Worm (Caenorhabditis elegans) whole organism, L4/young adult: ENCODE data around the gene dph-2.

Experiments used
- W03F9.2 ChIP-seq: fragments of 150-350 bp; optimal IDR thresholded peaks from 2 replicates; lab custom pipeline; 2014; ENCODE audit warnings: missing biosample characterization, missing genetic modification characterization
- dao-5 ChIP-seq: sonication (generic microtip); optimal IDR thresholded peaks from 2 replicates; lab custom pipeline; 2016; ENCODE audit warnings: missing genotype, missing genetic modification characterization, moderate library complexity, missing compliant biosample characterization
- him-1 ChIP-seq: sonication (generic microtip); optimal IDR thresholded peaks from 2 replicates; lab custom pipeline; 2016; ENCODE audit warnings: missing genotype, missing genetic modification reagents, missing genetic modification characterization, missing compliant biosample characterization

DNA sequence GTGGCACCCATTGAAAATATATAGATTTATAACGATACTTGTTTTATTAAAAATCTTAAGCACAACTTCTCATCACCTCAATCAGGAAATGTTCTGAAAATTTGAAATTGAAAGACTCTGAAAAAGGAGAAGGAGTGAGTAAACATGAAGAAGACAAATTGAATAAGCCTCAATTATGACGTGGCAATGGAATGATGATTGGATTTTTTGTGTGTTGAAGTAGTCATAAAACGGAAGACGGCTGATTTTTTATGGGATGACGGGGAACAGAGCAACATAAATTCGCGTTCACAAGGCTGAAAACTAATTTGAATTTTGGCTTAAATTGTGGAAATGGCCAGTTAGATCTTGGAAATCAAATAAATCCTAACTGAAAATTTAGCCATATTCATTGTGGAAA is 17.5 kb upstream of the dph-2 start, which contains the start of gene glb-12:
- TF ChIP-seq him-1 (tag; lab: Kevin White, UChicago) (no peak), dao-5 (tag; lab: Kevin White, UChicago) (no peak), W03F9.2 (no peak)
